Worm (Caenorhabditis elegans): ENCODE results near the gene srx-78.

Gene srx-78

DNA sequence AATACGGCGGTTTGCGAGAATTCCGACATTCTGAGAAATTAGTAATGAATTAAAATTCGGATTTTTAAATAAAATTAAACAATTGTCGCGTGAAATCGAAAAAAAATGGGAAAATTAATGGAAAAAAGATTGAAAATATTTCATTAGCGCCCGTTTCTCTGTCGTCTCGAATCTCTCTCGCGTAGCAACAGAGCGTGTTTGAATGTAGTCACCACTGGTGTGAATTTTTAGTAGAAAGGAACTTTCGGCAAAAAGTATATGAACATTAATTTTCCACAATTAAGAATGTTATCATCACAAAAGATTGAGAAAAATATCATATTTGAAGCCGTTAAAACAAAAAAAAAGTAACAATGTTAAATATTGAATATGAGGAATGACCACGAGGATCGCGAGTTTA lies 41.9 kb downstream of the srx-78 start, which contains the start of gene aipl-1:
TSS of gene aipl-1 (minus strand) at position 30 of the 400 bp plus-strand sequence.
- TF ChIP-seq tlf-1 (GFP tag; optimal IDR thresholded peaks at IDR 0.05): no peak
- TF ChIP-seq K12H6.12 (tag; optimal IDR thresholded peaks at IDR 0.05): no peak
- no peak for TF ChIP-seq ets-4 (GFP tag; optimal IDR thresholded peaks at IDR 0.05)
- TF ChIP-seq efl-1 (GFP tag; optimal IDR thresholded peaks at IDR 0.05): peak; percentile 61
- peak; percentile 51; the same call in 1 of the 2 replicates for TF ChIP-seq rcor-1 (GFP tag; IDR thresholded peaks at IDR 0.05)
- peak; percentile 62 for TF ChIP-seq lin-54 (GFP tag; optimal IDR thresholded peaks at IDR 0.05)
- peak; percentile 8 for TF ChIP-seq madf-10 (tag; optimal IDR thresholded peaks at IDR 0.05)
- TF ChIP-seq snpc-4 (GFP tag; optimal IDR thresholded peaks at IDR 0.05): no peak
- TF ChIP-seq snpc-4 (tag; optimal IDR thresholded peaks at IDR 0.05): peak in 3 of 4 experiments; percentile 5 to 66 (median 53)
- peak; percentile 76 for TF ChIP-seq F23B12.7 (tag; optimal IDR thresholded peaks at IDR 0.05; ENCODE audit: insufficient read depth)
- TF ChIP-seq ceh-91 (GFP tag; IDR thresholded peaks at IDR 0.05): peak; percentile 46
- TF ChIP-seq dox-1 (GFP tag; IDR thresholded peaks at IDR 0.05): peak; percentile 73
- TF ChIP-seq madf-6 (GFP tag; IDR thresholded peaks at IDR 0.05): peak; percentile 40; the same call in 1 of the 2 replicates
- peak in 1 of 3 experiments; percentile 53 for TF ChIP-seq lin-35 (GFP tag; optimal IDR thresholded peaks at IDR 0.05)
- TF ChIP-seq tbp1 (GFP tag; optimal IDR thresholded peaks at IDR 0.05): peak; percentile 34
- TF ChIP-seq mcd-1 (GFP tag; IDR thresholded peaks at IDR 0.05): peak; percentile 90
- TF ChIP-seq Y95B8A.8 (GFP tag; IDR thresholded peaks at IDR 0.05): 0 out of 2 replicates have a peak, but pooled peaks have one; percentile 31
- TF ChIP-seq ceh-27 (GFP tag; optimal IDR thresholded peaks at IDR 0.05): peak; percentile 52
- TF ChIP-seq ceh-100 (GFP tag; IDR thresholded peaks at IDR 0.05): peak; percentile 95
- TF ChIP-seq dpl-1 (GFP tag; optimal IDR thresholded peaks at IDR 0.05): peak; percentile 7
- TF ChIP-seq snpc-3.4 (tag; optimal IDR thresholded peaks at IDR 0.05): peak; percentile 25
- TF ChIP-seq pbrm-1 (GFP tag; IDR thresholded peaks at IDR 0.05): no peak
- TF ChIP-seq nhr-80 (tag; optimal IDR thresholded peaks at IDR 0.05): peak; percentile 2
- peak; percentile 73 for TF ChIP-seq attf-5 (GFP tag; optimal IDR thresholded peaks at IDR 0.05)
- peak; percentile 98 for TF ChIP-seq hmg-1.2 (GFP tag; IDR thresholded peaks at IDR 0.05)
- no peak for TF ChIP-seq xnd-1 (tag; optimal IDR thresholded peaks at IDR 0.05)
- TF ChIP-seq F49E8.2 (tag; optimal IDR thresholded peaks at IDR 0.05; ENCODE audit: insufficient read depth): peak; percentile 77
- peak; percentile 6 for TF ChIP-seq ZK185.1 (tag; optimal IDR thresholded peaks at IDR 0.05; ENCODE audit: poor library complexity, severe bottlenecking)
- TF ChIP-seq Y53G8AR.9 (GFP tag; conservative IDR thresholded peaks at IDR 0.05): no peak
- TF ChIP-seq aptf-2 (GFP tag; conservative IDR thresholded peaks at IDR 0.05): 0 out of 2 replicates have a peak, but pooled peaks have one; percentile 28
- TF ChIP-seq cebp-1 (GFP tag; IDR thresholded peaks at IDR 0.05): 0 out of 2 replicates have a peak, but pooled peaks have one; percentile 36
- no peak for TF ChIP-seq cebp-1 (tag; optimal IDR thresholded peaks at IDR 0.05)
- TF ChIP-seq unc-62 (GFP tag; optimal IDR thresholded peaks at IDR 0.05): no peak
- TF ChIP-seq B0019.2 (GFP tag; conservative IDR thresholded peaks at IDR 0.05): 0 out of 2 replicates have a peak, but pooled peaks have one; percentile 42
- 0 out of 2 replicates have a peak, but pooled peaks have one; percentile 31 for TF ChIP-seq F33H1.4 (GFP tag; IDR thresholded peaks at IDR 0.05)
- TF ChIP-seq lsl-1 (GFP tag; optimal IDR thresholded peaks at IDR 0.05): peak; percentile 48
- peak; percentile 79 for TF ChIP-seq D2030.7 (GFP tag; IDR thresholded peaks at IDR 0.05)
- no peak for TF ChIP-seq sptf-2 (GFP tag; optimal IDR thresholded peaks at IDR 0.05)
- 0 out of 2 replicates have a peak, but pooled peaks have one; percentile 15 for TF ChIP-seq Y67H2A.10 (GFP tag; conservative IDR thresholded peaks at IDR 0.05)
